Worm (Caenorhabditis elegans): Measurements from ENCODE around the gene F38B7.2.

Gene F38B7.2

DNA sequence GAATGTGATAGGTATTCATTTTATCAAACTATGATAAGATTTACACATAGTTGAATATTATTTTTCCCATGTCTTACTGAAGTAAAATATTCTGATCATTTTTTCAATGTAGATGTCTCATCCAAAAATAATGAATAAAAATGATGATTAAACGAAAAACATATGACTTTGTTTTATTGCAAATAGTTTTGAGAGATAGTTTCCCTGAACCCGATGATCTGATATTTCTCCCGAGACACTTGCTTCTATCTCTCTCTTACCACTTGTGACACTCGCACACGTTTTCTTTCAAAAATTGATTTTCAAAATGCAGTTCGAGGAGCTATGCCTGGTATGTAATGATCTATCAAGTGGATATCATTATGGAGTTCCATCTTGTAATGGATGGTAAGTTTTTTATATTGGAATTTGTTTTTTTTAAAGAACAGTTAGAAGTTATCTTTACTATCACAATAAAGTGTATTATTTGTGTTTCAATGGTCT lies 26.4 kb downstream of the F38B7.2 start, which contains the start of the genes nhr-101 and pms-2:
TSS of gene nhr-101 (plus strand) at position 308 of the 483 bp plus-strand sequence.
TSS of gene pms-2 (minus strand) at position 433 of the 483 bp plus-strand sequence.
- TF ChIP-seq ceh-14 (tag; optimal IDR thresholded peaks at IDR 0.05): no peak
- TF ChIP-seq mec-3 (tag; optimal IDR thresholded peaks at IDR 0.05; ENCODE audit: borderline replicate concordance): no peak
- no peak for TF ChIP-seq pros-1 (tag; optimal IDR thresholded peaks at IDR 0.05)

DNA sequence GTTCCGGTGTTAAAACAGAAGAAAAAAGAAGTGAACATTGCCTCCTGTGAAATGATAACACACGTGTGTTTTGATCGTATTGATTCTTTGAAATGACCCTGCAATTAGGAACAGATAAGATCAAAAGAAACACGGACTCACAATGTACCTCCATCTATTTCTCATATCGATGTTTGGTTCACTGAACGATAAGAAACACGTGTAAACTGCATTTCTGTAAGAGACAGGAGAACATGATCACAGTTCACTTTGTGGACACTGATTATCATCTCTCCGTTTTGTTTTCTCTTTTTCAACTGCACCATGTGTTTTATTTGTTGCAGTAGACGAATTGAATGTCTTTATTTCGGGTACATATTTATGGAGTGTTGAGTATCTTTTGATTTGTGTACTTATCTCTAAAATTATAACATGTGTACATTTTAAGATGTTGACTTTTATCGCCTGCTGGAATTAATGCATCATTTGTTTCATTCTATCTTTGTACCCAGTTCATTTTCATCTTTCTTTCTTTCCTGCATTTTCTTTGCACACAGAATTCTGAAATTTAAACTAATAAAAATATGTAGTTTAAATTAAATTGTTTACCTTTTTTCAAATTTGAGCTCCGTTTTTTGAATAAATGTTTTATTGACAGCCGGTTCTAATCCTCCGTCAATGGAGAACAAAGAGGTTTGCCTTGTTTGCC lies 29.2 kb downstream of the F38B7.2 start, which contains the start of the genes H12C20.7 and nhr-68:
TSS of gene H12C20.7 (minus strand) at position 188 of the 688 bp plus-strand sequence.
TSS of gene nhr-68 (plus strand) at position 638 of the 688 bp plus-strand sequence.
- TF ChIP-seq elt-2 (tag; optimal IDR thresholded peaks at IDR 0.05) (peak; percentile 96), pha-2 (tag; optimal IDR thresholded peaks at IDR 0.05) (no peak), dve-1 (tag; optimal IDR thresholded peaks at IDR 0.05) (peak; percentile 64)

DNA sequence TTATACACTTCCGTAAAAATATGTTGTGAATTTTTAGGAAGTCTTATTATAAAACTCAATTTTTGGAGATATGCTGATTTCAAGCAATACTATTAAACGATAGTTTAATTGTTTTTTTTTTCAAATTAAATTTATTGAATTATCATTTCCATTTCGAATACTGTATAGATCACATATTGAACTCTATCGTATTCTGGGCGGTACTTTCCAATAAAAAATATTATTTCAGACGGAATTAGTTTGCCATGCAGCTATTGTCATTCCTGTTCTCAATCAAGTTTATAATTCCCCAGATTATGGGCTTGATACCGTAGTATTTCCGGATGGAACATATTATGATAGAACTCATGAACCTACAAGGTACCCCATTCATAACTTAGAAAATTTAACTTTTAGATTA lies 30.8 kb downstream of the F38B7.2 start:
- TF ChIP-seq ceh-31 (tag; optimal IDR thresholded peaks at IDR 0.05) (no peak), ets-4 (tag; optimal IDR thresholded peaks at IDR 0.05) (no peak), fkh-6 (tag; optimal IDR thresholded peaks at IDR 0.05) (no peak), dve-1 (tag; optimal IDR thresholded peaks at IDR 0.05) (no peak), unc-55 (GFP tag; optimal IDR thresholded peaks at IDR 0.05) (no peak), K09A11.1 (tag; optimal IDR thresholded peaks at IDR 0.05; ENCODE audit: insufficient read depth) (no peak)

DNA sequence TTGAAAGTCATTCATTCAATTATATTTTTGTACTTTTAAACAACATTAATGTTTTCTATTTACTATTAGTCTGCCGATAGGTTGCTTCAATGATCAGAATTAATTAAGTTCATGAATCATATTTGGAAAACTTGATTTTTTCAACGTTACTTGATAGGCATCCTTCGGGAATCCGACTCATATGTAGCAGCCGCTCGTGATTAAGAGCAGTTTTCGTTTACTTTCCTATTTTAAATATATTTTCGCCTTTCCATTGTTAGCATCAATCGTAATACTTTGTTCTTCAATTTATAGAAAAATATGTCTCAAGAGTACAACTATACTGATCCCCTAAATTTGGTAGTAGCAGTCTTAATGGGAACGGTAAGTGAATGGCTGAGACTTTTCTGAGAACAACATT lies 37.1 kb downstream of the F38B7.2 start, which contains the start of gene srx-90:
TSS of gene srx-90 (plus strand) at position 301 of the 400 bp plus-strand sequence.
- TF ChIP-seq ceh-48 (tag; optimal IDR thresholded peaks at IDR 0.05): no peak
- no peak for TF ChIP-seq ceh-14 (tag; optimal IDR thresholded peaks at IDR 0.05)
- no peak for TF ChIP-seq hlh-13 (GFP tag; optimal IDR thresholded peaks at IDR 0.05)
- no peak for TF ChIP-seq C38D4.7 (GFP tag; optimal IDR thresholded peaks at IDR 0.05)
- TF ChIP-seq fkh-10 (GFP tag; optimal IDR thresholded peaks at IDR 0.05): no peak
- no peak for TF ChIP-seq odd-2 (tag; optimal IDR thresholded peaks at IDR 0.05)
- TF ChIP-seq ceh-31 (tag; optimal IDR thresholded peaks at IDR 0.05): no peak

DNA sequence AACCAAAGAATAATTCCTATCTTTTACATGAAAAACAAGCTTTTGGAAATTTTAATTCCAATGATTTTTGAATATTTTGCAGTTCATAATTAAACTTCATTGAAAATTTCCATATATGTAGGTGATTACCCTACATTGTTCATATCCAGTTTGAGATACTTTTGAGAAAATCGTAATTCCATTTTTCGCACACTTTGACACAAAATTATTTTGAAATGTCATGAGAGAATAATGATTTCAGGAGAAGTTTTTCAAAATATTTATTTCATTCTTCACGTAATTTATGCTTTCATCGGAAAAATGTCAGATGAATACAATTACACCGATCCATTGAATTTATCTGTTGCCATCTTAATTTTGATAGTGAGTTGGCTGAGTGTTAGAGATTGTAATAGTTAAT lies 39.4 kb downstream of the F38B7.2 start, which contains the start of gene srx-88:
TSS of gene srx-88 (plus strand) at position 301 of the 400 bp plus-strand sequence.
- TF ChIP-seq T23F11.4 (GFP tag; optimal IDR thresholded peaks at IDR 0.05) (no peak), unc-55 (GFP tag; optimal IDR thresholded peaks at IDR 0.05) (no peak), rnt-1 (tag; optimal IDR thresholded peaks at IDR 0.05) (no peak), ceh-31 (tag; optimal IDR thresholded peaks at IDR 0.05) (no peak), nhr-11 (tag; optimal IDR thresholded peaks at IDR 0.05) (no peak), ceh-6 (GFP tag; optimal IDR thresholded peaks at IDR 0.05) (no peak), pat-9 (tag; optimal IDR thresholded peaks at IDR 0.05) (no peak), K09A11.1 (tag; optimal IDR thresholded peaks at IDR 0.05; ENCODE audit: insufficient read depth) (no peak), unc-86 (tag; optimal IDR thresholded peaks at IDR 0.05) (no peak), ceh-45 (GFP tag; IDR thresholded peaks at IDR 0.05) (no peak), tbx-7 (tag; optimal IDR thresholded peaks at IDR 0.05) (no peak), pha-2 (tag; optimal IDR thresholded peaks at IDR 0.05) (no peak), C08G9.2 (tag; optimal IDR thresholded peaks at IDR 0.05) (no peak), ceh-9 (tag; optimal IDR thresholded peaks at IDR 0.05) (no peak), sdc-2 (tag; optimal IDR thresholded peaks at IDR 0.05) (no peak), hlh-13 (GFP tag; optimal IDR thresholded peaks at IDR 0.05) (no peak), ceh-14 (tag; optimal IDR thresholded peaks at IDR 0.05) (no peak)

- TF ChIP-seq pax-1 (tag; optimal IDR thresholded peaks at IDR 0.05) (no peak), ref-2 (tag; optimal IDR thresholded peaks at IDR 0.05) (no peak), K02D7.2 (tag; optimal IDR thresholded peaks at IDR 0.05) (no peak), hlh-8 (tag; optimal IDR thresholded peaks at IDR 0.05) (no peak), ama-1 (optimal IDR thresholded peaks at IDR 0.05) (peak; percentile 1), pros-1 (tag; optimal IDR thresholded peaks at IDR 0.05) (no peak)
Measured at ce11 chrV:11585122-11585521, 41.4 kb downstream of the F38B7.2 start.

Measured in whole organism, late embryonic.